Worm (Caenorhabditis elegans): ENCODE data around the gene F31E8.4.

The F31E8.4 gene

ce11 chrII:6838270-6838878 lies 38.4 kb upstream of the F31E8.4 start:
- TF ChIP-seq tbx-2 (tag; optimal IDR thresholded peaks at IDR 0.05) (peak; percentile 5), tbx-7 (tag; optimal IDR thresholded peaks at IDR 0.05) (no peak), ama-1 (optimal IDR thresholded peaks at IDR 0.05) (no peak), C08G9.2 (tag; optimal IDR thresholded peaks at IDR 0.05) (no peak), unc-86 (tag; optimal IDR thresholded peaks at IDR 0.05) (no peak), unc-55 (GFP tag; optimal IDR thresholded peaks at IDR 0.05) (peak; percentile 83), hlh-6 (tag; optimal IDR thresholded peaks at IDR 0.05) (no peak), sox-2 (GFP tag; IDR thresholded peaks at IDR 0.05) (peak; percentile 21; the same call in 1 of the 2 replicates), ceh-9 (tag; optimal IDR thresholded peaks at IDR 0.05) (no peak), npax-4 (tag; optimal IDR thresholded peaks at IDR 0.05) (no peak), pros-1 (tag; optimal IDR thresholded peaks at IDR 0.05) (no peak), lim-6 (tag; optimal IDR thresholded peaks at IDR 0.05) (peak; percentile 18), unc-3 (GFP tag; conservative IDR thresholded peaks at IDR 0.05) (peak; percentile 84), unc-3 (tag; optimal IDR thresholded peaks at IDR 0.05) (peak; percentile 96), ceh-31 (tag; optimal IDR thresholded peaks at IDR 0.05) (peak; percentile 53), fkh-6 (tag; optimal IDR thresholded peaks at IDR 0.05) (no peak), ceh-34 (tag; optimal IDR thresholded peaks at IDR 0.05) (no peak), ztf-16 (tag; optimal IDR thresholded peaks at IDR 0.05) (no peak), pax-1 (tag; optimal IDR thresholded peaks at IDR 0.05) (no peak), ceh-19 (GFP tag; optimal IDR thresholded peaks at IDR 0.05) (peak; percentile 0), ceh-45 (GFP tag; IDR thresholded peaks at IDR 0.05) (no peak), ceh-14 (tag; optimal IDR thresholded peaks at IDR 0.05) (peak; percentile 61), unc-42 (tag; optimal IDR thresholded peaks at IDR 0.05) (peak; percentile 97)

ce11 chrII:6836762-6837566 lies 37.0 kb upstream of the F31E8.4 start:
- TF ChIP-seq ceh-34 (tag; optimal IDR thresholded peaks at IDR 0.05) (peak; percentile 77), unc-3 (GFP tag; conservative IDR thresholded peaks at IDR 0.05) (no peak), unc-3 (tag; optimal IDR thresholded peaks at IDR 0.05) (no peak), ceh-45 (GFP tag; IDR thresholded peaks at IDR 0.05) (no peak), ceh-24 (tag; optimal IDR thresholded peaks at IDR 0.05) (no peak), elt-2 (tag; optimal IDR thresholded peaks at IDR 0.05) (peak; percentile 3), elt-4 (tag; optimal IDR thresholded peaks at IDR 0.05) (no peak), K02D7.2 (tag; optimal IDR thresholded peaks at IDR 0.05) (no peak), ceh-30 (tag; optimal IDR thresholded peaks at IDR 0.05) (no peak), nhr-232 (tag; optimal IDR thresholded peaks at IDR 0.05) (no peak), nhr-11 (tag; optimal IDR thresholded peaks at IDR 0.05) (no peak), ceh-6 (GFP tag; optimal IDR thresholded peaks at IDR 0.05) (no peak), syd-9 (tag; optimal IDR thresholded peaks at IDR 0.05) (no peak), hlh-30 (tag; optimal IDR thresholded peaks at IDR 0.05; ENCODE audit: insufficient read depth) (no peak), ceh-19 (GFP tag; optimal IDR thresholded peaks at IDR 0.05) (peak; percentile 4), ceh-14 (tag; optimal IDR thresholded peaks at IDR 0.05) (no peak), hlh-6 (tag; optimal IDR thresholded peaks at IDR 0.05) (no peak)

ce11 chrII:6835972-6836595 lies 36.1 kb upstream of the F31E8.4 start:
- no peak for TF ChIP-seq npax-4 (tag; optimal IDR thresholded peaks at IDR 0.05)
- peak; percentile 27 for TF ChIP-seq ref-2 (tag; optimal IDR thresholded peaks at IDR 0.05)
- peak; percentile 42 for TF ChIP-seq tbx-2 (tag; optimal IDR thresholded peaks at IDR 0.05)
- no peak for TF ChIP-seq ceh-31 (tag; optimal IDR thresholded peaks at IDR 0.05)
- peak; percentile 13 for TF ChIP-seq unc-55 (GFP tag; optimal IDR thresholded peaks at IDR 0.05)

ce11 chrII:6835500-6835899 lies 35.5 kb upstream of the F31E8.4 start:
- TF ChIP-seq ama-1 (optimal IDR thresholded peaks at IDR 0.05): no peak
- peak; percentile 31 for TF ChIP-seq ttx-3 (tag; optimal IDR thresholded peaks at IDR 0.05)
- peak; percentile 82 for TF ChIP-seq unc-55 (GFP tag; optimal IDR thresholded peaks at IDR 0.05)
- peak; percentile 71 for TF ChIP-seq unc-42 (tag; optimal IDR thresholded peaks at IDR 0.05)
- TF ChIP-seq ceh-22 (tag; optimal IDR thresholded peaks at IDR 0.05): no peak
- TF ChIP-seq ceh-31 (tag; optimal IDR thresholded peaks at IDR 0.05): peak; percentile 4
- TF ChIP-seq nfya-1 (tag; optimal IDR thresholded peaks at IDR 0.05): peak; percentile 13
